Worm (Caenorhabditis elegans) whole organism, L4/young adult: ENCODE results near the gene C44B7.7.
A peak's percentile ranks its signal among the peaks of the same experiment; 100 is the strongest.

Experiments used
- W03F9.2 ChIP-seq: fragments of 150-350 bp; optimal IDR thresholded peaks from 2 replicates; lab custom pipeline; 2014; ENCODE audit warnings: missing biosample characterization, missing genetic modification characterization
- dao-5 ChIP-seq: sonication (generic microtip); optimal IDR thresholded peaks from 2 replicates; lab custom pipeline; 2016; ENCODE audit warnings: missing genotype, missing genetic modification characterization, moderate library complexity, missing compliant biosample characterization
- him-1 ChIP-seq: sonication (generic microtip); optimal IDR thresholded peaks from 2 replicates; lab custom pipeline; 2016; ENCODE audit warnings: missing genotype, missing genetic modification reagents, missing genetic modification characterization, missing compliant biosample characterization

C44B7.7 gene

DNA sequence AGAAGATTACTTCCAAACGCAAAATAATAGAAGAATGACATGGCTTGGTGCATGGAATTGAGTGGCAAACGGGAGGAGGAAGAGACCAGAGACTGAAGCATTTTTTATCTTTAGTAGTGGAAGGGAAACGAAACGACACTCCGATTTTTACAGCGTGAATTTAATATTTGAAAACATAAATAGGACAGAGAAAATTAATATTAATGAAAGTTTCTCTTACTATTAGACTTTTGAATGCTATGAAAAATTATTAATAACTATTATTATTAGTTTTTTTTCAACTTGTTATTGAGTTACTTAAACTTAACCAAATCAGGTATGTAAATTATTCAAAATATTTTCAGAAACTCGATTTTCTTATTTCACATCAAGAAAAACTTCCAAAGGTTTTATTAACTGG is at the start of gene C44B7.7:
TSS of gene C44B7.7 (minus strand) at position 101 of the 400 bp plus-strand sequence.
- TF ChIP-seq dao-5 (tag; lab: Kevin White, UChicago), result no peak
- no peak for TF ChIP-seq him-1 (tag; lab: Kevin White, UChicago)
- TF ChIP-seq W03F9.2 (tag; lab: Kevin White, UChicago), result no peak

DNA sequence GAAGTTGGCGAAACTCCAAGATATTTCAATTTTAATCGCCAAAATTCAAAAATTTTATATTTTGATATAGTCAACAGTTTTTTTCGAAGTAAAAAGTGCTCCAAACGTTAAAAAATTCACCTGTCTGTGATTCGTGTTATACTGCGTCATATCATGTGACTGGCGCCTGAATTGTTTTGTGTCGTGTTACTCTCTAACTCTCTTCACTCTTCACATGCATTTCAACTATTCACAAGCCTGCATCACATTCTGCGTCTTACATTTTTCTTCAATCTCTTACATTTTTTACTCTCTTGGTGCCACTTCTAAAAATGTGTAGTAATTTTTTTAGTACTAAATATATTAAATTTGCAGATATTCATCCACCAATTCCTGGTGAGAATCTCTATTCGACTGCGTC is 48.4 kb upstream of the C44B7.7 start, which contains the start of gene flcn-1:
TSS of gene flcn-1 (plus strand) at position 348 of the 400 bp plus-strand sequence.
- TF ChIP-seq dao-5 (tag; lab: Kevin White, UChicago) (no peak), him-1 (tag; lab: Kevin White, UChicago) (no peak), W03F9.2 (tag; lab: Kevin White, UChicago) (no peak)

DNA sequence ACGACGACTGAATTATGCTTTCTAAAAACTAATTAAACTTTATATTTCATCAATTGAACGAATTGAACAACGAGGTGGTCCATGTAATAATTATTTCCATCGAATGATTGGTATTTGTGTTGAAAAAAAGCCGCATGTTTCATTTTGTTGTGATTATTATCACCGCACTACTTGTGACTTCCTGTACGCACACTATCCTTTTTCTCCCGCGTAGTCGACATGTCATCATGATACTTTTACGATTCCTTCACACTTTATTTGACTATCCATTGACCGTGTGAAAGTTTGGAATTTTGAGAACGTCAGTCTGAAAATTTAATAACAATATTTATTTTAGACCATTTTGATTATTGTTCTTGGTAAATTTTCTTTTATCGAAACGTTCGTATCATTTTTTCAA is 47.6 kb upstream of the C44B7.7 start, which contains the start of gene F22D3.4:
TSS of gene F22D3.4 (minus strand) at position 1 of the 400 bp plus-strand sequence.
- no peak for TF ChIP-seq him-1 (tag; lab: Kevin White, UChicago)
- TF ChIP-seq dao-5 (tag; lab: Kevin White, UChicago), result no peak
- no peak for TF ChIP-seq W03F9.2 (tag; lab: Kevin White, UChicago)

DNA sequence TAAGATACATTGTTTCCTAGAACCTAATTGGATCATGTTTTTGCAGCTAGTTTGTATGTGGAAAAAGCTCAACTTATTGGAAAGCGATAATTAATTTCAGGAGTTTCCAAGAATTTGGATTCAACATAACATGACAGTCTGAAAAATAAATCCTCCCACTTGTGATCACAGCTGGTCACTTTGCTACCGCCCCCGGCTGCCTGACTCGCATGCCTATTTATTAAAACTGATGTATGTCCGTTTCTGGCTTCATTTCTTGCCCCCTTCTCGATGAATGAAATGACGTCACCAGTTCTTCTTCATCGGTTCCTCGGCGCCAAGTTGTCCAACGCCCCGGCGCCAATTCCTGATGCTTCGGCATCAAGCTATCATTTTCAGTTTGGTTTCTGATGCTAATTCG is 47.1 kb upstream of the C44B7.7 start:
- TF ChIP-seq him-1 (tag; lab: Kevin White, UChicago) (no peak), dao-5 (tag; lab: Kevin White, UChicago) (no peak), W03F9.2 (tag; lab: Kevin White, UChicago) (no peak)

DNA sequence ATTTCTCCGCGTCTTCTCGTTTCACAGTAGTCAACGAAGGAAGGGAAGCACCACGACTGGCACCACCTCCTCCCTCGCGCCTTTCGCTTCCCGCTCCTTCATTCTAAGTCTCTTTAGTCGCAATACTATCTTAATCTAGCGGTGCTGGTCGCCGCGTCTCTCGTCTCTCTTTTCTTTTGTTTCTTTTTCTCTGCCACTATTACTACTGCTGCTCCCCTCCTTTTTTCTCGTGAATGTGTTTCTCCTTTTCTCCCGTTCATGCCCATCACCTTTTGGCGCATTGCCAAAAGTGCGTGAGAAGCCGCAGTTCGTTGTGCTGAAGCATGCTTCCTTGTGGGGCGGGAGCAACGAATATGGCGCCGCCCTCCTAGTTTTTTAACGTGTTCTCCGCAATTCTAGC is 46.5 kb upstream of the C44B7.7 start:
- TF ChIP-seq him-1 (tag; lab: Kevin White, UChicago), result peak; percentile 66
- peak; percentile 26 for TF ChIP-seq dao-5 (tag; lab: Kevin White, UChicago)
- peak; percentile 51 for TF ChIP-seq W03F9.2 (tag; lab: Kevin White, UChicago)

DNA sequence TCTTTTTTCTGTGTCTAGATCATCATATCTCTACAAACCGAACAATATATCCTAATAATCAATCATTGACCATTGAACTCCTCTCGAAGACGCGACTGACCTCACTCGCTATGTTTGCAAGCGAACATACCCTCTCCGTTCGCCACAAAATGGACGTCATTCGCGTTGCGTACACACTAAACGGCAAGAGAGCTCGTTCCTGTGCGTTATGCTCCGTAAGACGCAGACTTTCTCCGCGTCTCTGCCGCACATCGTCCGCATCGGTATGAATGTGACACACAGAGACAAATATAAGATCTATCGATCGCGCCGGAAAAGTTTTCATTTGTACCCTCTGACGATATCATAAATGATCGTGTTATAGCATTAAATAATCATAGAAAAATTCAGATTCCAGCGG is 46.1 kb upstream of the C44B7.7 start:
- TF ChIP-seq dao-5 (tag; lab: Kevin White, UChicago), result no peak
- no peak for TF ChIP-seq W03F9.2 (tag; lab: Kevin White, UChicago)

DNA sequence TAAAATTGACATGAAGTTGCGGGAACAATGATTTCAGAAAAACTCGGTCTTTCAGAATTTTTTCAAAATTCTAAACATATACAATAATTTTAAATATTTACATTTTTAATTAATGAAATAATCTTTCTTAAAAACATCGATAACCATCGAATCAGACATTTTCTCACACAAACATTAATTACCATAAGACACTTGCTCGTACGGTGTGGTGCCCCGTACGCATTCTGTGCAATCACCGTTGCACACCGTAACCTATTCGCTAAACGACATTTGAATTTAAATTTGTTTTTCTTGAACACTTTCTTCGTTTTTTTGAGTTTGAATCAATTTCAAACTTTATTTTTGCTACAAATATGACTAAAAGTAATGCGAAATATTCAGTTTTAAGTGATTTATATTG is 43.8 kb upstream of the C44B7.7 start:
- TF ChIP-seq dao-5 (tag; lab: Kevin White, UChicago), result no peak
- no peak for TF ChIP-seq W03F9.2 (tag; lab: Kevin White, UChicago)
- no peak for TF ChIP-seq him-1 (tag; lab: Kevin White, UChicago)

DNA sequence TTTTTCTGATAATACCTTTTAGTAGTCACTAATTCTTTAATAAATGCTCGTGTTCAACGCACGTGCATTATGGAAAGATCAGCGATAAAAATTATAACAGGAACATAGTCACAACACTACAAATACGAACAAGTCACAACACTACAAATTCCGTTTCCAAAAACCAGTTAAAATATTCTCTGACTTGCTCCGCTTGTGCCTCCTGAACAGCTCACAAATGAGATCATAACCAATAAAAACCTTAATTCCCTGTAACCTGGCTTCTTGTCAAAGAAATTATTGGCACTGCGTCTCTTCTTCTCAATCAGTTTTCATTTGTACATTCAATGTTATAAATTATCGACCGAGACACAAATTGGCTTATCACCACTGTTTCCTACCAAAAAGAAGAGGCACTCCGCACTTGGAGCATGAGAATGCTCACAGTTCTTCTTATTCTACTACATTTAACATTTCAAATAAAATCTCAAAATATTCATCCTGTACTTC is 39.4 kb upstream of the C44B7.7 start, which contains the start of gene B0252.1:
TSS of gene B0252.1 (plus strand) at position 318 of the 489 bp plus-strand sequence.
- no peak for TF ChIP-seq him-1 (tag; lab: Kevin White, UChicago)
- no peak for TF ChIP-seq dao-5 (tag; lab: Kevin White, UChicago)
- TF ChIP-seq W03F9.2 (tag; lab: Kevin White, UChicago), result no peak

DNA sequence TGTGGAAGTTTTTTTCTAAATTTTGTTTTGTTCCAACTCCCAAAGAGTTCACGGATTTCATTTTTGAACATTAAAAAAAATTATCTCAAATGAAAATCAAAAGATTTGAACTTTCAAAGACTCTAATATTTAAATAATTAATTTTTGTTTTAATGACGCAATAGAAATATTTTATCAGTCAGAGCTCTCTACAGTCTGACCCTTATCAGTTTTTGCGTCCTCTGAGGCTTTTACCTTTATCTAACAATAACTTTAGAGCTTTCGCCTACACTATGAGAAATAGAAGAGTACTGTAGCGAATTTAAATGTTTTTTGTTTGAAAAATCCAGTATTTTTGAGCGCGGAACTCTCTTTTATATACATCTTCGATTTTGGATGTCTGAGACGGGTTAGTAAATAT is 38.9 kb upstream of the C44B7.7 start, which contains the start of gene B0252.5:
TSS of gene B0252.5 (minus strand) at position 17 of the 400 bp plus-strand sequence.
- TF ChIP-seq dao-5 (tag; lab: Kevin White, UChicago) (no peak), him-1 (tag; lab: Kevin White, UChicago) (no peak), W03F9.2 (tag; lab: Kevin White, UChicago) (no peak)

DNA sequence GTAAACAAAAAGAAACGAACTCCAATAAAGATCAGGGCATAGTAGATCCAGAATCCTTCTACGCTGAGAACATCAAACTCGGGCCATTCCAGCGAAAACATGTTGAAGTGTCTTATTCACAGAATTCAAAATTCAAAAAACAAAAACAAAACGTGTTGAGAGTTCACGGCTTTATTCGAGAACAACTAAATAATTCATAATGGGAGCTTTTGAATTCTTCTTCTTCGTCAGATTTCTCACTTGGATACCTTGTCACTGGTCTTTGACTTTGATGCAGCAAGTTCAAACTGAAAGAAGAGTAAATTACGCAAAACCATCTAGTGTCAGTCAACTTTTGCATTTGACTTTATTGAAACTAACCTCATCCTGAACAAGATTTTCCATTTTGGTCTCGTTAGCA is 37.7 kb upstream of the C44B7.7 start, which contains the start of gene B0252.11:
TSS of gene B0252.11 (minus strand) at position 101 of the 400 bp plus-strand sequence.
- TF ChIP-seq dao-5 (tag; lab: Kevin White, UChicago) (no peak), W03F9.2 (tag; lab: Kevin White, UChicago) (no peak), him-1 (tag; lab: Kevin White, UChicago) (no peak)

DNA sequence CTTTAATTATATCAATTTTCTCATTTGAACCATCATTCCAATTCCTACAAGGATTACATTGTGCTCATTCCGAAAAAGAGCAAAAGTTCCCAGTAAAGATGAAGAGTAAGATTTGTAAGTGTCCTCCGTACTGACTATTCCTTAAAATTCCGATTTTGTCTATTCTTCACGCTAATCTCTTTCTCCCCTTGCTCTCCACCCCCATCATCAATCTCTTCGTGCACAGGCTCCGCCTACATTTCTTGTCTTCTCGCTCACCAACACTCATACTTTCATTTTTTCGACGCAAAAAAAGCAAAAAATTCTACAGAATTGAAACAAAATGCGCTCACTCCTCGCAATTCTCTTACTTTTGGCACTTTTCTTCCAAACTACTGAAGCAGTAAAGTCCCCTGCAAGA is 35.9 kb upstream of the C44B7.7 start, which contains the start of gene B0252.8:
TSS of gene B0252.8 (plus strand) at position 292 of the 400 bp plus-strand sequence.
- no peak for TF ChIP-seq him-1 (tag; lab: Kevin White, UChicago)
- no peak for TF ChIP-seq W03F9.2 (tag; lab: Kevin White, UChicago)
- TF ChIP-seq dao-5 (tag; lab: Kevin White, UChicago), result no peak

DNA sequence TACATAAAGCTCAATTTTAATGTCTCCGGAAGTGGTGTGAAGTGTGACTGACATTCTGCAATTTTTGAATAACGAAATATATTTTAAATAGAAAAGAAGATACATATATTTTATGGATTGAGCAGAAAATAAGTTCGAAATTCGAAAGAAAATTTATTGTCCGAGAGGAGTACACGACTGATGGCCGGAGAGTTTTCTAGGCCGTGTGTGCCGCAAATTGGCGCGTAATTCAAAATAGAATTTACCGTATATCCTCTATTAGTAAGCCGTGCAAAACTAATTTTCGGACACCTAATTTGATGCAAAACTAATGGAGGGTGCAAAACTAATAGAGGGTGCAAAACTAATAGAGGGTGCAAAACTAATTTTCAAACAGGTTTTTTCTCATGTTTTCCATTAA is 33.3 kb upstream of the C44B7.7 start, which contains the start of gene cyn-10:
TSS of gene cyn-10 (minus strand) at position 57 of the 400 bp plus-strand sequence.
- TF ChIP-seq dao-5 (tag; lab: Kevin White, UChicago) (no peak), him-1 (tag; lab: Kevin White, UChicago) (peak; percentile 42), W03F9.2 (tag; lab: Kevin White, UChicago) (peak; percentile 15)

DNA sequence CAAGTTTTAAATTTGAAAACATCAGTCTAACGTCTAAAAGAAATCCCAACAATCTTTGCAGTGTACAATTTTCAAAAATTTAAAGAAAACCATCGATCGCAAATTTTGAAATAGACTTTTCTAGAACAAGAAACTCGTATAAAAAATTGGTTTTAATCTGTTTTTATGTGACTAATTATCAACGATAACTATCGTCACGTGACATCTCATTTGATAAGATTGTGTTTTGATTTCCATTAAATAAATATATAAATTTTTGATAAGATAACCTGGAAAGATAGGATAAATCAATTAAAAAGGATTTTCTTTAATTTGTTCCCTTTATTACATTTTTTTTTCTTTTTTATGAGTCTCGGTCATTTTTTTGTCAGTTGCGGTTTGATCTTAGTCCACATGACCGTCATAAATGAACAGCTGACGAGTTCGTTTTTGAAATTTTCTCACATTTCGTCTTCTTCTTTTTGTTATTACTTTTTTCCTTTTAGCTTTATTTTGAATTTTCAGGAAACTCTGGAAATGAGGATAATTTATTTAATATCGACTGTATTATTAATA is 29.7 kb upstream of the C44B7.7 start, which contains the start of gene asm-1:
TSS of gene asm-1 (plus strand) at position 505 of the 555 bp plus-strand sequence.
- TF ChIP-seq dao-5 (tag; lab: Kevin White, UChicago) (no peak), W03F9.2 (tag; lab: Kevin White, UChicago) (no peak), him-1 (tag; lab: Kevin White, UChicago) (no peak)
